Worm (Caenorhabditis elegans) whole organism, L1 larva: ENCODE results near the gene T04A11.4.
A peak's percentile ranks its signal among the peaks of the same experiment; 100 is the strongest.

Experiments used
- C16A3.4 ChIP-seq: fragments of 150-350 bp; optimal IDR thresholded peaks from 2 replicates; lab custom pipeline; 2014; ENCODE audit warnings: missing biosample characterization, missing genetic modification characterization
- C34B4.2 ChIP-seq: sonication (generic microtip); optimal IDR thresholded peaks from 2 replicates; lab custom pipeline; 2017; ENCODE audit warnings: mild to moderate bottlenecking, missing genetic modification characterization, missing compliant biosample characterization
- F16B12.6 ChIP-seq: fragments of 150-350 bp; optimal IDR thresholded peaks from 2 replicates; lab custom pipeline; 2014; ENCODE audit warnings: missing biosample characterization, missing genetic modification characterization
- aha-1 ChIP-seq: fragments of 150-350 bp; optimal IDR thresholded peaks from 2 replicates; lab custom pipeline; 2014; ENCODE audit warnings: missing biosample characterization, missing genetic modification characterization
- aly-2 ChIP-seq: fragments of 150-350 bp; optimal IDR thresholded peaks from 2 replicates; lab custom pipeline; 2014; ENCODE audit warnings: missing biosample characterization, missing genetic modification characterization
- ama-1 ChIP-seq: fragments of 150-350 bp; optimal IDR thresholded peaks from 2 replicates; lab custom pipeline; 2014
- ceh-8 ChIP-seq: fragments of 200-800 bp; sonication (Bioruptor generic); optimal IDR thresholded peaks from 2 replicates; lab custom pipeline; 2018; ENCODE audit warnings: mild to moderate bottlenecking, missing genetic modification characterization, moderate library complexity, missing compliant biosample characterization
- ceh-82 ChIP-seq, 3 experiments: fragments of 150-350 bp in 1 of 3; sonication (generic microtip) in 2 of 3; optimal IDR thresholded peaks; 2 replicates each; lab custom pipeline; 2014 to 2017; ENCODE audit warnings: missing biosample characterization in 3 of 3, missing genetic modification characterization in 3 of 3
- dpl-1 ChIP-seq, 3 experiments: fragments of 150-350 bp in 2 of 3; sonication (generic microtip) in 1 of 3; optimal IDR thresholded peaks; 2 replicates each; lab custom pipeline; 2014 to 2017; ENCODE audit warnings: missing biosample characterization in 3 of 3, missing genetic modification characterization in 3 of 3, missing genetic modification reagents in 3 of 3
- efl-1 ChIP-seq, 4 experiments: fragments of 150-350 bp; optimal IDR thresholded peaks in 3 of 4; peaks in 1 of 4; 1 replicate in 1 of 4; 2 replicates in 3 of 4; lab custom pipeline; 2014; ENCODE audit warnings: missing biosample characterization in 2 of 4, missing genetic modification characterization in 2 of 4, missing genetic modification reagents in 2 of 4
- egl-13 ChIP-seq: sonication (generic microtip); optimal IDR thresholded peaks from 2 replicates; lab custom pipeline; 2016; ENCODE audit warnings: missing genotype, missing genetic modification reagents, missing genetic modification characterization, missing compliant biosample characterization
- egl-27 ChIP-seq, 2 experiments: fragments of 150-350 bp in 1 of 2; sonication (generic microtip); optimal IDR thresholded peaks; 3 replicates each; lab custom pipeline; 2017 to 2018; ENCODE audit warnings: missing biosample characterization in 2 of 2, missing genetic modification characterization in 2 of 2, missing genetic modification reagents in 2 of 2
- elt-3 ChIP-seq, 6 experiments: fragments of 150-350 bp in 1 of 6; sonication (generic microtip); optimal IDR thresholded peaks; 2 replicates each; lab custom pipeline; 2017 to 2018; ENCODE audit warnings: missing biosample characterization in 6 of 6, missing genetic modification characterization in 6 of 6, inconsistent platforms in 1 of 6
- ets-5 ChIP-seq: fragments of 200-800 bp; sonication (Bioruptor generic); IDR thresholded peaks from 2 replicates; pipeline ENCODE4 v1.3.6; 2022; ENCODE audit warnings: missing genetic modification characterization, missing compliant biosample characterization
- fkh-8 ChIP-seq: sonication (generic microtip); optimal IDR thresholded peaks from 2 replicates; lab custom pipeline; 2016; ENCODE audit warnings: mild to moderate bottlenecking, missing genetic modification characterization, missing compliant biosample characterization
- hpl-2 ChIP-seq: fragments of 150-350 bp; optimal IDR thresholded peaks from 2 replicates; lab custom pipeline; 2014; ENCODE audit warnings: missing biosample characterization, missing genetic modification reagents, missing genetic modification characterization
- isw-1 ChIP-seq: fragments of 200-800 bp; sonication (Bioruptor generic); IDR thresholded peaks from 2 replicates; pipeline ENCODE4 v1.3.6; 2022; ENCODE audit warnings: missing genetic modification characterization, missing compliant biosample characterization
- jun-1 ChIP-seq: fragments of 150-350 bp; optimal IDR thresholded peaks from 2 replicates; lab custom pipeline; 2014; ENCODE audit warnings: missing biosample characterization, missing genetic modification reagents, missing genetic modification characterization
- lin-13 ChIP-seq: fragments of 150-350 bp; optimal IDR thresholded peaks from 2 replicates; lab custom pipeline; 2014; ENCODE audit warnings: missing biosample characterization, missing genetic modification reagents, missing genetic modification characterization
- lin-15B ChIP-seq: fragments of 150-350 bp; sonication (generic microtip); optimal IDR thresholded peaks from 3 replicates; lab custom pipeline; 2014; ENCODE audit warnings: missing biosample characterization, missing genetic modification characterization
- lin-35 ChIP-seq, 2 experiments: fragments of 150-350 bp; optimal IDR thresholded peaks; 2 replicates each; lab custom pipeline; 2014; ENCODE audit warnings: missing biosample characterization in 2 of 2, missing genetic modification characterization in 2 of 2, missing genetic modification reagents in 2 of 2
- lsy-2 ChIP-seq, 2 experiments: fragments of 150-350 bp; optimal IDR thresholded peaks; 2 replicates each; lab custom pipeline; 2014; ENCODE audit warnings: missing biosample characterization in 2 of 2, missing genetic modification characterization in 2 of 2
- mab-9 ChIP-seq: fragments of 200-800 bp; sonication (Bioruptor generic); IDR thresholded peaks from 2 replicates; pipeline ENCODE4 v1.3.6; 2022; ENCODE audit warnings: missing genetic modification reagents, missing genetic modification characterization, missing compliant biosample characterization
- mep-1 ChIP-seq: fragments of 150-350 bp; optimal IDR thresholded peaks from 2 replicates; lab custom pipeline; 2014; ENCODE audit warnings: missing biosample characterization, missing genetic modification characterization
- nhr-12 ChIP-seq: sonication (generic microtip); optimal IDR thresholded peaks from 2 replicates; lab custom pipeline; 2017; ENCODE audit warnings: missing biosample characterization, missing genetic modification characterization
- nhr-20 ChIP-seq: sonication (generic microtip); optimal IDR thresholded peaks from 2 replicates; lab custom pipeline; 2016; ENCODE audit warnings: mild to moderate bottlenecking, missing genetic modification characterization, missing compliant biosample characterization
- nhr-76 ChIP-seq: sonication (generic microtip); optimal IDR thresholded peaks from 2 replicates; lab custom pipeline; 2017; ENCODE audit warnings: missing biosample characterization, missing genetic modification characterization
- nhr-84 ChIP-seq: sonication (generic microtip); optimal IDR thresholded peaks from 2 replicates; lab custom pipeline; 2017; ENCODE audit warnings: missing biosample characterization, missing genetic modification characterization
- nhr-85 ChIP-seq: sonication (generic microtip); peaks from one replicate; lab custom pipeline; 2016; ENCODE audit warnings: missing genetic modification characterization, inconsistent platforms, missing compliant biosample characterization
- nhr-90 ChIP-seq: sonication (generic microtip); optimal IDR thresholded peaks from 2 replicates; lab custom pipeline; 2016; ENCODE audit warnings: mild to moderate bottlenecking, missing genetic modification characterization, missing compliant biosample characterization; ENCODE audit not compliant: poor library complexity
- pag-3 ChIP-seq: sonication (generic microtip); optimal IDR thresholded peaks from 2 replicates; lab custom pipeline; 2017; ENCODE audit warnings: missing genetic modification characterization, mild to moderate bottlenecking, missing compliant biosample characterization, antibody characterized with exemption, borderline replicate concordance; ENCODE audit not compliant: insufficient read depth
- rnt-1 ChIP-seq: sonication (generic microtip); optimal IDR thresholded peaks from 2 replicates; lab custom pipeline; 2016; ENCODE audit warnings: mild to moderate bottlenecking, missing genetic modification characterization, moderate library complexity, missing compliant biosample characterization
- skn-1 ChIP-seq: fragments of 150-350 bp; optimal IDR thresholded peaks from 2 replicates; lab custom pipeline; 2014; ENCODE audit warnings: missing biosample characterization, missing genetic modification characterization
- snu-23 ChIP-seq: sonication (generic microtip); optimal IDR thresholded peaks from 2 replicates; lab custom pipeline; 2016; ENCODE audit warnings: missing genetic modification characterization, missing compliant biosample characterization
- sox-4 ChIP-seq: sonication (generic microtip); optimal IDR thresholded peaks from 2 replicates; lab custom pipeline; 2016; ENCODE audit warnings: missing genetic modification characterization, missing compliant biosample characterization
- sptf-1 ChIP-seq: fragments of 150-350 bp; optimal IDR thresholded peaks from 2 replicates; lab custom pipeline; 2014; ENCODE audit warnings: missing biosample characterization, missing genetic modification characterization
- swsn-7 ChIP-seq: sonication (generic microtip); optimal IDR thresholded peaks from 2 replicates; lab custom pipeline; 2016; ENCODE audit warnings: missing genetic modification characterization, missing compliant biosample characterization
- tbx-2 ChIP-seq: sonication (generic microtip); optimal IDR thresholded peaks from 2 replicates; lab custom pipeline; 2016; ENCODE audit warnings: missing genetic modification characterization, missing compliant biosample characterization
- unc-86 ChIP-seq: sonication (generic microtip); optimal IDR thresholded peaks from 2 replicates; lab custom pipeline; 2016; ENCODE audit warnings: missing genetic modification characterization, missing compliant biosample characterization
- unc-98 ChIP-seq: fragments of 200-800 bp; sonication (Bioruptor generic); IDR thresholded peaks from 2 replicates; pipeline ENCODE4 v1.3.6; 2022; ENCODE audit warnings: missing genetic modification characterization, missing compliant biosample characterization
- xbp-1 ChIP-seq: sonication (generic microtip); optimal IDR thresholded peaks from 2 replicates; lab custom pipeline; 2016; ENCODE audit warnings: missing genetic modification characterization, missing compliant biosample characterization

T04A11.4 gene

ce11 chrIV:12454750-12455149 is 29.6 kb downstream of the T04A11.4 start, which contains the start of gene smz-1:
Gene smz-1, plus strand, starts transcription at chrIV:12455050.
- TF ChIP-seq nhr-12 (tag; lab: Kevin White, UChicago), result no peak
- no peak for TF ChIP-seq ets-5 (GFP tag; lab: Robert Waterston, UW)
- TF ChIP-seq efl-1 (optimal IDR thresholded peaks at IDR 0.05; lab: Kevin White, UChicago), result no peak
- no peak for TF ChIP-seq efl-1 (GFP tag; optimal IDR thresholded peaks at IDR 0.05 in 1 of 2; lab: Kevin White, UChicago)
- TF ChIP-seq nhr-85 (tag; lab: Kevin White, UChicago), result no peak
- TF ChIP-seq nhr-84 (tag; lab: Kevin White, UChicago), result no peak
- TF ChIP-seq aha-1 (tag; lab: Kevin White, UChicago), result no peak
- no peak for TF ChIP-seq jun-1 (tag; lab: Kevin White, UChicago)
- TF ChIP-seq lin-13, result no peak
- no peak for TF ChIP-seq hpl-2 (GFP tag; lab: Kevin White, UChicago)
- TF ChIP-seq egl-27 (tag; optimal IDR thresholded peaks at IDR 0.05; lab: Kevin White, UChicago), result no peak
- TF ChIP-seq nhr-76 (tag; lab: Kevin White, UChicago), result no peak
- no peak for TF ChIP-seq sptf-1 (tag; lab: Kevin White, UChicago)
- no peak for TF ChIP-seq mep-1 (tag; lab: Kevin White, UChicago)
- no peak for TF ChIP-seq skn-1
- no peak for TF ChIP-seq ama-1
- no peak for TF ChIP-seq swsn-7 (tag; lab: Kevin White, UChicago)
- no peak for TF ChIP-seq mab-9 (GFP tag; lab: Robert Waterston, UW)
- TF ChIP-seq dpl-1 (GFP tag; optimal IDR thresholded peaks at IDR 0.05; lab: Kevin White, UChicago), result no peak
- TF ChIP-seq lin-15B, result no peak

- TF ChIP-seq mab-9 (GFP tag; lab: Robert Waterston, UW), result no peak
- TF ChIP-seq nhr-90 (tag; lab: Kevin White, UChicago), result no peak
- no peak for TF ChIP-seq aha-1 (tag; lab: Kevin White, UChicago)
- no peak for TF ChIP-seq F16B12.6 (tag; lab: Kevin White, UChicago)
- TF ChIP-seq ceh-8, result no peak
- TF ChIP-seq lin-13, result no peak
- no peak for TF ChIP-seq isw-1 (GFP tag; lab: Robert Waterston, UW)
- TF ChIP-seq fkh-8 (tag; lab: Kevin White, UChicago), result no peak
- TF ChIP-seq C34B4.2, result no peak
- TF ChIP-seq C16A3.4 (tag; lab: Kevin White, UChicago), result no peak
These were observed 30.3 kb downstream of the T04A11.4 start, which contains the start of gene spe-44 for ce11 chrIV:12454115-12454514. Gene spe-44, minus strand, starts transcription at chrIV:12454215.

- TF ChIP-seq egl-13 (no peak), F16B12.6 (tag; lab: Kevin White, UChicago) (peak; percentile 12), snu-23 (GFP tag; lab: Kevin White, UChicago) (peak; percentile 60), pag-3 (no peak), unc-98 (no peak), rnt-1 (tag; lab: Kevin White, UChicago) (peak; percentile 22), nhr-20 (tag; lab: Kevin White, UChicago) (peak; percentile 33), xbp-1 (tag; lab: Kevin White, UChicago) (peak; percentile 33), tbx-2 (no peak), aha-1 (tag; lab: Kevin White, UChicago) (no peak), sptf-1 (tag; lab: Kevin White, UChicago) (no peak), lsy-2 (tag; optimal IDR thresholded peaks at IDR 0.05; lab: Kevin White, UChicago) (peak; percentile 66 to 83), swsn-7 (tag; lab: Kevin White, UChicago) (peak; percentile 26), lin-13 (peak; percentile 7), efl-1 (optimal IDR thresholded peaks at IDR 0.05; lab: Kevin White, UChicago) (peak; percentile 73 to 77), efl-1 (GFP tag; optimal IDR thresholded peaks at IDR 0.05 in 1 of 2; lab: Kevin White, UChicago) (peak; percentile 58 to 92), dpl-1 (GFP tag; optimal IDR thresholded peaks at IDR 0.05; lab: Kevin White, UChicago) (peak; percentile 51 to 73 (median 62)), nhr-85 (tag; lab: Kevin White, UChicago) (peak; percentile 65), nhr-76 (tag; lab: Kevin White, UChicago) (no peak), ceh-82 (tag; optimal IDR thresholded peaks at IDR 0.05; lab: Kevin White, UChicago) (peak; percentile 10 to 54 (median 26)), isw-1 (GFP tag; lab: Robert Waterston, UW) (no peak), C16A3.4 (tag; lab: Kevin White, UChicago) (peak; percentile 5), skn-1 (peak; percentile 56), nhr-90 (tag; lab: Kevin White, UChicago) (no peak), unc-86 (tag; lab: Kevin White, UChicago) (no peak), lin-35 (GFP tag; optimal IDR thresholded peaks at IDR 0.05; lab: Kevin White, UChicago) (peak; percentile 57 to 79), aly-2 (tag; lab: Kevin White, UChicago) (peak; percentile 8), elt-3 (tag; optimal IDR thresholded peaks at IDR 0.05; lab: Kevin White, UChicago) (peak in 1 of 6 experiments; percentile 17), sox-4 (no peak)
These were observed 33.1 kb downstream of the T04A11.4 start, which contains the start of gene dpy-26 for ce11 chrIV:12451225-12451831. Gene dpy-26, minus strand, starts transcription at chrIV:12451335.
